Worm (Caenorhabditis elegans) whole organism, midembryonic: Measurements from ENCODE around the gene fbxa-25.

Source experiments
- T22C8.4 ChIP-seq: fragments of 200-800 bp; sonication (Bioruptor generic); IDR thresholded peaks from 2 replicates; pipeline ENCODE4 v1.3.6; 2022; ENCODE audit warnings: missing genetic modification characterization, missing compliant biosample characterization
- cog-1 ChIP-seq: sonication (generic microtip); optimal IDR thresholded peaks from 2 replicates; lab custom pipeline; 2016; ENCODE audit warnings: missing genetic modification characterization, missing compliant biosample characterization
- flt-1 ChIP-seq: fragments of 200-800 bp; sonication (Bioruptor generic); IDR thresholded peaks from 2 replicates; pipeline ENCODE4 v1.3.6; 2022; ENCODE audit warnings: missing genetic modification characterization, missing compliant biosample characterization
- klf-2 ChIP-seq: fragments of 200-800 bp; sonication (Bioruptor generic); conservative IDR thresholded peaks from 2 replicates; pipeline ENCODE4 v1.3.6; 2022; ENCODE audit warnings: missing genetic modification reagents, missing genetic modification characterization, missing compliant biosample characterization
- med-1 ChIP-seq: sonication (generic microtip); optimal IDR thresholded peaks from 2 replicates; lab custom pipeline; 2017; ENCODE audit warnings: missing genetic modification characterization, mild to moderate bottlenecking, missing compliant biosample characterization, antibody characterized with exemption, missing genetic modification reagents; ENCODE audit not compliant: insufficient read depth
- ref-1 ChIP-seq: fragments of 200-800 bp; sonication (Bioruptor generic); conservative IDR thresholded peaks from 2 replicates; pipeline ENCODE4 v1.3.6; 2022; ENCODE audit warnings: missing genetic modification reagents, missing genetic modification characterization, missing compliant biosample characterization
- tab-1 ChIP-seq: fragments of 200-800 bp; sonication (Bioruptor generic); IDR thresholded peaks from 2 replicates; pipeline ENCODE4 v1.3.6; 2022; ENCODE audit warnings: missing genetic modification characterization, missing compliant biosample characterization
- ztf-23 ChIP-seq: fragments of 200-800 bp; sonication (Bioruptor generic); IDR thresholded peaks from 2 replicates; pipeline ENCODE4 v1.3.6; 2022; ENCODE audit warnings: missing genetic modification reagents, missing genetic modification characterization, missing compliant biosample characterization
- ztf-29 ChIP-seq: fragments of 200-800 bp; sonication (Bioruptor generic); IDR thresholded peaks from 2 replicates; pipeline ENCODE4 v1.3.6; 2022; ENCODE audit warnings: missing genetic modification reagents, missing genetic modification characterization, missing compliant biosample characterization

Gene fbxa-25

DNA sequence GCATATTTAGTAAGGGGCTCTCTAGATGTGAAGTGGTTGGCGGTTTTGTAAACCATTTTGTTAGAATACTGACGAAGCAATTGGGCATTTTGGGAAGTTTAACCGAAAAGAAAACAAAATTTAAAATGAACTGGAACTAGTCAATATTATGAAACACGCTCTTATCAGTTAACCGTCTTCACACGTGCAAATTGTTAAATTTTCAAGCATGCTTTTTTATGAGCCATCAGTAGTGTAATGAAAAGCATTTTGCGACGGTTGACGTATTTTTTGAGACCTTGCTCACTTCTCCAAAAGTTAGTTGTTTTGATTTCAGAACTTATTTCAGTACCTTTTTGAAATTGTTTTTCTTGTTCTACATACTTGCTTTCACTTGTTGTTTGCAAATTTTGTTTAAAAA lies at the start of gene fbxa-25:
Gene fbxa-25, minus strand, starts transcription at position 138 of the 400 bp plus-strand sequence.
- TF ChIP-seq ztf-23 (no peak), med-1 (GFP tag; lab: Kevin White, UChicago) (no peak), klf-2 (GFP tag; lab: Robert Waterston, UW) (no peak), ref-1 (no peak), tab-1 (GFP tag; lab: Robert Waterston, UW) (no peak), flt-1 (GFP tag; lab: Robert Waterston, UW) (no peak), ztf-29 (no peak), cog-1 (tag; lab: Kevin White, UChicago) (no peak), T22C8.4 (GFP tag; lab: Robert Waterston, UW) (no peak)

DNA sequence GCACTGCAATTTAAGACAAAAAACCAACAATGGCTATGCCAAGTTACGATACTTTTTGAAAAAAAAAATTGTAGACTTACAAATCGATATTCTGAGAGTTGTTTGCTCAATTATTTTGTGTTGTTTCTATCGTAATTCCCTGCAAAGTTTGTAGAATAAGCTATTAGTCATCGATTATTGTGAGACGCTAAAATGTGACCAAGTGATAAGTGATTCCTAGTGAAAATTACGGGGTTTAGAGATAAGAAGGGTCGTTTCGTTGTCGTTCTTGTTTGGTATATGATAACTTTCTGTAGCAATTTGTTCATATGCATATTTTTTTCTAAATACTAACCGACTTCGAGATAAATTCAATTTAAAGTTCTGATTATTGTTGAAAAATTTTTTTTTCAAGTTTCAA lies 48.9 kb upstream of the fbxa-25 start:
- no peak for TF ChIP-seq ref-1
- TF ChIP-seq flt-1 (GFP tag; lab: Robert Waterston, UW), result no peak
- TF ChIP-seq med-1 (GFP tag; lab: Kevin White, UChicago), result no peak
- TF ChIP-seq ztf-29, result no peak
- no peak for TF ChIP-seq klf-2 (GFP tag; lab: Robert Waterston, UW)
- no peak for TF ChIP-seq cog-1 (tag; lab: Kevin White, UChicago)
- TF ChIP-seq ztf-23, result no peak
- TF ChIP-seq tab-1 (GFP tag; lab: Robert Waterston, UW), result no peak
- TF ChIP-seq T22C8.4 (GFP tag; lab: Robert Waterston, UW), result no peak

DNA sequence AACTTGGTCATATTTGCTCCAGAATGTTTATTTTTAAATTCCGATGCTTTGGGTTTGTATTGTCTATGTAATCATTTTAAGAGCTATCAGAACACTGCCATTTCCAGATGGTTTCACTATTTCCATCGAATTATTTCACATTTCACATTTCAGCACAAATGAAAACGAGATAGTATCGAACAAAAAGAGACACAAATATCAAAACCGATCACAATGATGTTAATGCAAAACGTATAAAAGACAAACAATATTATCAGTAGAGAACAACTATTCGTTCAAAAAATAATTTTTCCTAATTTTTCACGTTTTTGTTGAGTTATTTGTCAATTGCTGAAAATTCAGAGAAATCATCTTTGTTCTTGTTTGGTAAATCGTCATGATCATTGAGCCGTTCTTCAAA lies 46.1 kb upstream of the fbxa-25 start:
- TF ChIP-seq ref-1, result no peak
- no peak for TF ChIP-seq cog-1 (tag; lab: Kevin White, UChicago)
- no peak for TF ChIP-seq tab-1 (GFP tag; lab: Robert Waterston, UW)
- no peak for TF ChIP-seq flt-1 (GFP tag; lab: Robert Waterston, UW)
- no peak for TF ChIP-seq ztf-23
- TF ChIP-seq med-1 (GFP tag; lab: Kevin White, UChicago), result no peak
- no peak for TF ChIP-seq T22C8.4 (GFP tag; lab: Robert Waterston, UW)
- no peak for TF ChIP-seq ztf-29
- no peak for TF ChIP-seq klf-2 (GFP tag; lab: Robert Waterston, UW)

DNA sequence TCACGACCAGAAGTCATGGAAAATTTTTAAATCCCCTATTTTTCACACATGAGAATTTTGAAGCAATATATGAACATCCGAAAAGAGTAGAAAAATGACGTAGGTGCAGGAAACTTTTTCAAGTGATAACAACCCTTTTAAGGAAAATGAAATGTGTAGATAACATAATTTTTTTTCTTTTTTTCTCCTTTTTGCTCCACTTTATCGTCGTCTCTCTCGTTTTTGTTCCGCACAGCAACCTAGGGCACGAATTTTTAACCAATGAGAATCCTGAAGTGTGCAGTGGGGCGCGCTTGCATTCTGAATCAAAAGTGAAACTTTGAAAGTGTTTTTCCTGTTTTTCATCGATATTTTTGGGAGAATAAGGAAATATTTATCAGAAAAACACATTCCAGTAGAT lies 43.5 kb upstream of the fbxa-25 start:
- no peak for TF ChIP-seq klf-2 (GFP tag; lab: Robert Waterston, UW)
- no peak for TF ChIP-seq ref-1
- no peak for TF ChIP-seq ztf-29
- no peak for TF ChIP-seq flt-1 (GFP tag; lab: Robert Waterston, UW)
- no peak for TF ChIP-seq tab-1 (GFP tag; lab: Robert Waterston, UW)
- no peak for TF ChIP-seq T22C8.4 (GFP tag; lab: Robert Waterston, UW)
- TF ChIP-seq cog-1 (tag; lab: Kevin White, UChicago), result no peak

ce11 chrIII:1391752-1392151 lies 42.5 kb upstream of the fbxa-25 start, which contains the start of gene pals-17:
pals-17 (minus strand) TSS chrIII:1391852.
- TF ChIP-seq ztf-23 (no peak), ztf-29 (no peak), T22C8.4 (GFP tag; lab: Robert Waterston, UW) (no peak), flt-1 (GFP tag; lab: Robert Waterston, UW) (no peak), med-1 (GFP tag; lab: Kevin White, UChicago) (no peak), klf-2 (GFP tag; lab: Robert Waterston, UW) (no peak), tab-1 (GFP tag; lab: Robert Waterston, UW) (no peak), ref-1 (no peak), cog-1 (tag; lab: Kevin White, UChicago) (no peak)

- TF ChIP-seq flt-1 (GFP tag; lab: Robert Waterston, UW), result no peak
- no peak for TF ChIP-seq T22C8.4 (GFP tag; lab: Robert Waterston, UW)
- TF ChIP-seq tab-1 (GFP tag; lab: Robert Waterston, UW), result no peak
- TF ChIP-seq med-1 (GFP tag; lab: Kevin White, UChicago), result no peak
- no peak for TF ChIP-seq klf-2 (GFP tag; lab: Robert Waterston, UW)
- TF ChIP-seq cog-1 (tag; lab: Kevin White, UChicago), result no peak
- TF ChIP-seq ztf-23, result no peak
- TF ChIP-seq ref-1, result no peak
- TF ChIP-seq ztf-29, result no peak
These were observed 40.7 kb upstream of the fbxa-25 start for ce11 chrIII:1389988-1390387.

DNA sequence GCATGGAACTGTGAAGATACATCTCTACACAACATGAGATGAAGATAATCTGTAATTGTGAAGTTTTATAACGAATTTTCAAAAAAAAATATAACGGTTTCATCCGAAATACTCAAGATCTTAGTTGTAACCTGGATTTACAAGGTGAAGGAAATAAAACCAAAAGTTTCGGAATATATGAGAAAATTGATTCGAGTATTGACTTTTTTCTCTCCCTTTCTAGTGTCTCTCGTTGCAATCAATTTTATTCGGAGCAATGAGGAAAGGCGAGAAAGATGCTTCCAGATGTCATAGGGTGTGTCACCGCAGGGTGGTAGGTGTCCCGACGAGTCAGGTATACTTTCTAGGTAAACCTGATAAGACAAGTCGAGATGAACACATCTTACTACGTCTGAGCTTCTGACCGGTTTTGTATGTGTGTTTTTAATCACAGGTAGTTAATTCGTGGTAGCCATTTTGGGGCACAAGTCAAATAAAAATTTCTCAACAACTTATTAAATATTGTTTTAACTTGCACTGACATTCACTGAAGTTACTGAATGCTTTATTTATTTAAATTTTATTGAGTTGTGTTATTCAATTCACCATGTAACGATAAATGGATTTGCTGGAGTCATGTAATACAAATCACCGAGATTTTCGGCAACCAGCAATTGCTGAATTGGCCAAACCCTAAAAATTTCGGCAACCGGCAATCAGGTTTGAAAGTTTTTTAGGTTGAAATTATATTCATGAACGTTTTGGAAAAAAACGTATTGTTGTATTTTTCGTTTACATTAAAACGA lies 39.2 kb upstream of the fbxa-25 start, which contains the start of gene pals-20:
Gene pals-20, minus strand, starts transcription at position 51 of the 785 bp plus-strand sequence.
- TF ChIP-seq med-1 (GFP tag; lab: Kevin White, UChicago) (no peak), cog-1 (tag; lab: Kevin White, UChicago) (no peak), tab-1 (GFP tag; lab: Robert Waterston, UW) (no peak), ref-1 (no peak), T22C8.4 (GFP tag; lab: Robert Waterston, UW) (no peak), ztf-23 (no peak), flt-1 (GFP tag; lab: Robert Waterston, UW) (no peak), klf-2 (GFP tag; lab: Robert Waterston, UW) (no peak), ztf-29 (no peak)

DNA sequence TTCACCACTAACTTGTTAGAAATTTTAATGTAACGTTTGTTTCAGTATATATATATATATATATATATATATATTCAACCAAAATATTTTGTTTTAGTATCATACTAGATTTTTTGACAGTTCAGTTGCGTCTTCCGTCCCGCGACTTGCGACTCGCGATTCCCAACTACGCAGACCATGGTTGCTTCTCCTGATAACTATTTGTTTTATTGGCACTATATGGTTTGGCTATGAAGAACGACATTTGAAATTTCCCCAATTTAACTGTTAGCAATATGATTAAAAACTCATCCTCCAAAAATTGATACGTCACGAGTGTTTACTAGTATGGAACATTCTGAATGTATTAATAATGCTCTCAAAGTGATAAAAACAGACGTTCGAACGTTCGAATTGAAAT lies 35.4 kb upstream of the fbxa-25 start:
- no peak for TF ChIP-seq flt-1 (GFP tag; lab: Robert Waterston, UW)
- no peak for TF ChIP-seq med-1 (GFP tag; lab: Kevin White, UChicago)
- no peak for TF ChIP-seq tab-1 (GFP tag; lab: Robert Waterston, UW)
- TF ChIP-seq ztf-23, result no peak
- no peak for TF ChIP-seq T22C8.4 (GFP tag; lab: Robert Waterston, UW)

ce11 chrIII:1384092-1384491 lies 34.8 kb upstream of the fbxa-25 start, which contains the start of the genes fbxa-138 and Y82E9BR.5:
fbxa-138 (minus strand) TSS chrIII:1384252.
Y82E9BR.5 (plus strand) TSS chrIII:1384370.
- TF ChIP-seq T22C8.4 (GFP tag; lab: Robert Waterston, UW) (no peak), ztf-29 (no peak), ztf-23 (no peak), klf-2 (GFP tag; lab: Robert Waterston, UW) (no peak), ref-1 (no peak), cog-1 (tag; lab: Kevin White, UChicago) (no peak), med-1 (GFP tag; lab: Kevin White, UChicago) (no peak), flt-1 (GFP tag; lab: Robert Waterston, UW) (no peak), tab-1 (GFP tag; lab: Robert Waterston, UW) (no peak)
